Worm (Caenorhabditis elegans) whole organism, L1 larva: ENCODE results near the gene nspa-9.

ENCODE experiments used
- C34B4.2 ChIP-seq: sonication (generic microtip); optimal IDR thresholded peaks from 2 replicates; lab custom pipeline; 2017; ENCODE audit warnings: mild to moderate bottlenecking, missing genetic modification characterization, missing compliant biosample characterization
- Y116A8C.19 ChIP-seq: sonication (generic microtip); optimal IDR thresholded peaks from 2 replicates; lab custom pipeline; 2016; ENCODE audit warnings: missing compliant biosample characterization, missing genetic modification characterization, borderline replicate concordance
- alr-1 ChIP-seq: fragments of 200-800 bp; sonication (Bioruptor generic); optimal IDR thresholded peaks from 2 replicates; lab custom pipeline; 2018; ENCODE audit warnings: borderline replicate concordance, mild to moderate bottlenecking, missing genetic modification characterization, missing compliant biosample characterization
- aly-2 ChIP-seq: fragments of 150-350 bp; optimal IDR thresholded peaks from 2 replicates; lab custom pipeline; 2014; ENCODE audit warnings: missing biosample characterization, missing genetic modification characterization
- ama-1 ChIP-seq: fragments of 150-350 bp; optimal IDR thresholded peaks from 2 replicates; lab custom pipeline; 2014
- blmp-1 ChIP-seq: fragments of 150-350 bp; optimal IDR thresholded peaks from 2 replicates; lab custom pipeline; 2014; ENCODE audit warnings: missing biosample characterization, missing genetic modification characterization
- ceh-8 ChIP-seq: fragments of 200-800 bp; sonication (Bioruptor generic); optimal IDR thresholded peaks from 2 replicates; lab custom pipeline; 2018; ENCODE audit warnings: mild to moderate bottlenecking, missing genetic modification characterization, moderate library complexity, missing compliant biosample characterization
- dpl-1 ChIP-seq, 3 experiments: fragments of 150-350 bp in 2 of 3; sonication (generic microtip) in 1 of 3; optimal IDR thresholded peaks; 2 replicates each; lab custom pipeline; 2014 to 2017; ENCODE audit warnings: missing biosample characterization in 3 of 3, missing genetic modification characterization in 3 of 3, missing genetic modification reagents in 3 of 3
- dsc-1 ChIP-seq: sonication (generic microtip); optimal IDR thresholded peaks from 2 replicates; lab custom pipeline; 2016; ENCODE audit warnings: mild to moderate bottlenecking, missing genetic modification characterization, missing compliant biosample characterization
- efl-1 ChIP-seq, 4 experiments: fragments of 150-350 bp; optimal IDR thresholded peaks in 3 of 4; peaks in 1 of 4; 1 replicate in 1 of 4; 2 replicates in 3 of 4; lab custom pipeline; 2014; ENCODE audit warnings: missing biosample characterization in 2 of 4, missing genetic modification characterization in 2 of 4, missing genetic modification reagents in 2 of 4
- elt-2 ChIP-seq: sonication (generic microtip); optimal IDR thresholded peaks from 2 replicates; lab custom pipeline; 2016; ENCODE audit warnings: missing genetic modification characterization, mild to moderate bottlenecking, inconsistent platforms, missing compliant biosample characterization, missing genetic modification reagents
- ets-5 ChIP-seq: fragments of 200-800 bp; sonication (Bioruptor generic); IDR thresholded peaks from 2 replicates; pipeline ENCODE4 v1.3.6; 2022; ENCODE audit warnings: missing genetic modification characterization, missing compliant biosample characterization
- fkh-4 ChIP-seq: sonication (generic microtip); optimal IDR thresholded peaks from 2 replicates; lab custom pipeline; 2016; ENCODE audit warnings: missing compliant biosample characterization, missing genetic modification characterization, borderline replicate concordance
- fkh-8 ChIP-seq: sonication (generic microtip); optimal IDR thresholded peaks from 2 replicates; lab custom pipeline; 2016; ENCODE audit warnings: mild to moderate bottlenecking, missing genetic modification characterization, missing compliant biosample characterization
- hlh-4 ChIP-seq: sonication (generic microtip); optimal IDR thresholded peaks from 2 replicates; lab custom pipeline; 2016; ENCODE audit warnings: mild to moderate bottlenecking, missing genetic modification characterization, missing compliant biosample characterization
- hpl-2 ChIP-seq: fragments of 150-350 bp; optimal IDR thresholded peaks from 2 replicates; lab custom pipeline; 2014; ENCODE audit warnings: missing biosample characterization, missing genetic modification reagents, missing genetic modification characterization
- lin-13 ChIP-seq: fragments of 150-350 bp; optimal IDR thresholded peaks from 2 replicates; lab custom pipeline; 2014; ENCODE audit warnings: missing biosample characterization, missing genetic modification reagents, missing genetic modification characterization
- lin-14 ChIP-seq: fragments of 200-800 bp; sonication (Bioruptor generic); optimal IDR thresholded peaks from 2 replicates; lab custom pipeline; 2018; ENCODE audit warnings: mild to moderate bottlenecking, missing genetic modification characterization, moderate library complexity, missing compliant biosample characterization
- lin-35 ChIP-seq, 2 experiments: fragments of 150-350 bp; optimal IDR thresholded peaks; 2 replicates each; lab custom pipeline; 2014; ENCODE audit warnings: missing biosample characterization in 2 of 2, missing genetic modification characterization in 2 of 2, missing genetic modification reagents in 2 of 2
- lir-3 ChIP-seq: sonication (generic microtip); optimal IDR thresholded peaks from 2 replicates; lab custom pipeline; 2016; ENCODE audit warnings: mild to moderate bottlenecking, missing genetic modification characterization, moderate library complexity, missing compliant biosample characterization; ENCODE audit not compliant: poor library complexity
- lsy-2 ChIP-seq, 2 experiments: fragments of 150-350 bp; optimal IDR thresholded peaks; 2 replicates each; lab custom pipeline; 2014; ENCODE audit warnings: missing biosample characterization in 2 of 2, missing genetic modification characterization in 2 of 2
- mdl-1 ChIP-seq, 2 experiments: fragments of 150-350 bp; optimal IDR thresholded peaks; 2 replicates each; lab custom pipeline; 2014 to 2017; ENCODE audit warnings: missing biosample characterization in 2 of 2, missing genetic modification characterization in 2 of 2, inconsistent platforms in 1 of 2
- mef-2 ChIP-seq: fragments of 150-350 bp; optimal IDR thresholded peaks from 2 replicates; lab custom pipeline; 2014; ENCODE audit warnings: missing biosample characterization, missing genetic modification characterization
- mep-1 ChIP-seq: fragments of 150-350 bp; optimal IDR thresholded peaks from 2 replicates; lab custom pipeline; 2014; ENCODE audit warnings: missing biosample characterization, missing genetic modification characterization
- nhr-12 ChIP-seq: sonication (generic microtip); optimal IDR thresholded peaks from 2 replicates; lab custom pipeline; 2017; ENCODE audit warnings: missing biosample characterization, missing genetic modification characterization
- nhr-237 ChIP-seq: fragments of 150-350 bp; optimal IDR thresholded peaks from 2 replicates; lab custom pipeline; 2014; ENCODE audit warnings: missing biosample characterization, missing genetic modification characterization
- nhr-28 ChIP-seq: fragments of 150-350 bp; optimal IDR thresholded peaks from 2 replicates; lab custom pipeline; 2014; ENCODE audit warnings: missing biosample characterization, missing genetic modification characterization
- nhr-71 ChIP-seq: sonication (generic microtip); optimal IDR thresholded peaks from 2 replicates; lab custom pipeline; 2016; ENCODE audit warnings: mild to moderate bottlenecking, missing genetic modification characterization, moderate library complexity, missing compliant biosample characterization
- nhr-76 ChIP-seq: sonication (generic microtip); optimal IDR thresholded peaks from 2 replicates; lab custom pipeline; 2017; ENCODE audit warnings: missing biosample characterization, missing genetic modification characterization
- nhr-77 ChIP-seq: fragments of 150-350 bp; optimal IDR thresholded peaks from 2 replicates; lab custom pipeline; 2014; ENCODE audit warnings: missing biosample characterization, missing genetic modification characterization
- nhr-84 ChIP-seq: sonication (generic microtip); optimal IDR thresholded peaks from 2 replicates; lab custom pipeline; 2017; ENCODE audit warnings: missing biosample characterization, missing genetic modification characterization
- nhr-85 ChIP-seq: sonication (generic microtip); peaks from one replicate; lab custom pipeline; 2016; ENCODE audit warnings: missing genetic modification characterization, inconsistent platforms, missing compliant biosample characterization
- nhr-90 ChIP-seq: sonication (generic microtip); optimal IDR thresholded peaks from 2 replicates; lab custom pipeline; 2016; ENCODE audit warnings: mild to moderate bottlenecking, missing genetic modification characterization, missing compliant biosample characterization; ENCODE audit not compliant: poor library complexity
- pag-3 ChIP-seq: sonication (generic microtip); optimal IDR thresholded peaks from 2 replicates; lab custom pipeline; 2017; ENCODE audit warnings: missing genetic modification characterization, mild to moderate bottlenecking, missing compliant biosample characterization, antibody characterized with exemption, borderline replicate concordance; ENCODE audit not compliant: insufficient read depth
- pax-3 ChIP-seq: fragments of 200-800 bp; sonication (Bioruptor generic); optimal IDR thresholded peaks from 2 replicates; lab custom pipeline; 2018; ENCODE audit warnings: mild to moderate bottlenecking, missing genetic modification characterization, moderate library complexity, missing compliant biosample characterization
- pqm-1 ChIP-seq: sonication (generic microtip); optimal IDR thresholded peaks from 3 replicates; lab custom pipeline; 2017; ENCODE audit warnings: missing biosample characterization, missing genetic modification characterization
- rnt-1 ChIP-seq: sonication (generic microtip); optimal IDR thresholded peaks from 2 replicates; lab custom pipeline; 2016; ENCODE audit warnings: mild to moderate bottlenecking, missing genetic modification characterization, moderate library complexity, missing compliant biosample characterization
- skn-1 ChIP-seq: fragments of 150-350 bp; optimal IDR thresholded peaks from 2 replicates; lab custom pipeline; 2014; ENCODE audit warnings: missing biosample characterization, missing genetic modification characterization
- sox-4 ChIP-seq: sonication (generic microtip); optimal IDR thresholded peaks from 2 replicates; lab custom pipeline; 2016; ENCODE audit warnings: missing genetic modification characterization, missing compliant biosample characterization
- sup-37 ChIP-seq: fragments of 200-800 bp; sonication (Bioruptor generic); optimal IDR thresholded peaks from 2 replicates; lab custom pipeline; 2018; ENCODE audit warnings: mild to moderate bottlenecking, missing genetic modification characterization, missing compliant biosample characterization
- swsn-7 ChIP-seq: sonication (generic microtip); optimal IDR thresholded peaks from 2 replicates; lab custom pipeline; 2016; ENCODE audit warnings: missing genetic modification characterization, missing compliant biosample characterization
- tlp-1 ChIP-seq: fragments of 150-350 bp; optimal IDR thresholded peaks from 2 replicates; lab custom pipeline; 2014; ENCODE audit warnings: missing biosample characterization, missing genetic modification characterization
- unc-130 ChIP-seq: fragments of 150-350 bp; optimal IDR thresholded peaks from 2 replicates; lab custom pipeline; 2017; ENCODE audit warnings: missing biosample characterization, missing genetic modification characterization, inconsistent platforms
- unc-86 ChIP-seq: sonication (generic microtip); optimal IDR thresholded peaks from 2 replicates; lab custom pipeline; 2016; ENCODE audit warnings: missing genetic modification characterization, missing compliant biosample characterization
- unc-98 ChIP-seq: fragments of 200-800 bp; sonication (Bioruptor generic); IDR thresholded peaks from 2 replicates; pipeline ENCODE4 v1.3.6; 2022; ENCODE audit warnings: missing genetic modification characterization, missing compliant biosample characterization
- vab-15 ChIP-seq: sonication (generic microtip); optimal IDR thresholded peaks from 2 replicates; lab custom pipeline; 2017; ENCODE audit warnings: missing genotype, mild to moderate bottlenecking, missing genetic modification characterization, missing compliant biosample characterization
- ztf-4 ChIP-seq: fragments of 150-350 bp; optimal IDR thresholded peaks from 2 replicates; lab custom pipeline; 2014; ENCODE audit warnings: missing biosample characterization, missing genetic modification characterization

Gene nspa-9

DNA sequence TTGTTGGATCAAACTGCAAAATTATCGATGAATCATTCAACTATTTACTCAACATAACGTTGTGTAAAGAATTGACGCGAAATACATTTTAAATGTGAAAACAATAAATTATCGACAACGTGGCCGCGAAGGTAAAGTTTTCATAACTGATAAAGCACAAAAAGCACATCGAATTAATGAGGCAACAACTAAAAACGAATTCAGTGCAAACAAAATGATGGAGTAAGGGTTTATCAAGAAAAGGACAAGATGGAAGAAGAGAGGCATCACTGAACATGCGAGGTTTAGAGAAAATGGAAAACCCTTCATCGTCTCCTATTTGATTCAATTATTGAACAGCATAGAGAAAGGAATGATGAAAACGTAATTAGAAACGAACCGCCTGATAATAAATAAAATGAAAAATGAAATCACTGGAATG, 15.1 kb upstream of the nspa-9 start, which contains the start of gene D1053.4 (continued):
- TF ChIP-seq pag-3 (tag; lab: Kevin White, UChicago) (no peak), lin-14 (GFP tag; lab: Kevin White, UChicago) (peak; percentile 68), nhr-71 (peak; percentile 46), pax-3 (tag; lab: Kevin White, UChicago) (no peak)

DNA sequence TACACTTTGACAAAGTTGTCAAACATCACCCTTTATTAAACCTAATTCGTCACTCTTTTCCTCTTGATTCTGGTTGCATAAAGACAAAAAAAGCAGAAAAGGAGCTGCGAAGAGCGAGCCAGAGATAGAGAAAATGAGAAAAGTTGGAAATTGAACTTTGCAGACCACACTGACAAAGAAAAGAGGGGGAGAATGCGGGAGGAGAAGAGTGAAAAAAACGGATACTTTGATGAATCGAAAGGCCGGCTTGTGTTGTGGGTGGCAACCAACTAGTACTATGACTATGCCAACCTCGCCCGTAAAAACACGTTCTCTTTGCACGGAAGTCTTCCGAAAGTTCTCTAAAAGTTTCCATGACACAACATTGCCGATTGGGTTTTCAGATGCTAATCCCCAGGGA, 13.2 kb upstream of the nspa-9 start:
- TF ChIP-seq nhr-84 (no peak), lin-13 (no peak), blmp-1 (tag; lab: Kevin White, UChicago) (peak; percentile 13), hpl-2 (GFP tag; lab: Kevin White, UChicago) (no peak), fkh-8 (tag; lab: Kevin White, UChicago) (peak; percentile 51), Y116A8C.19 (tag; lab: Kevin White, UChicago) (no peak), mep-1 (peak; percentile 2), unc-98 (no peak), nhr-28 (tag; lab: Kevin White, UChicago) (no peak), elt-2 (no peak), nhr-237 (no peak), vab-15 (tag; lab: Kevin White, UChicago) (no peak), rnt-1 (tag; lab: Kevin White, UChicago) (peak; percentile 6), pqm-1 (tag; lab: Kevin White, UChicago) (no peak), fkh-4 (tag; lab: Kevin White, UChicago) (no peak), lsy-2 (tag; optimal IDR thresholded peaks at IDR 0.05; lab: Kevin White, UChicago) (no peak), sup-37 (GFP tag; lab: Kevin White, UChicago) (no peak), unc-86 (tag; lab: Kevin White, UChicago) (no peak), C34B4.2 (tag; lab: Kevin White, UChicago) (no peak), pax-3 (tag; lab: Kevin White, UChicago) (no peak), lin-14 (GFP tag; lab: Kevin White, UChicago) (peak; percentile 54), swsn-7 (tag; lab: Kevin White, UChicago) (no peak), ztf-4 (no peak), lin-35 (GFP tag; optimal IDR thresholded peaks at IDR 0.05; lab: Kevin White, UChicago) (no peak), sox-4 (tag; lab: Kevin White, UChicago) (no peak), pag-3 (tag; lab: Kevin White, UChicago) (no peak), nhr-90 (no peak), tlp-1 (no peak), aly-2 (tag; lab: Kevin White, UChicago) (no peak), efl-1 (optimal IDR thresholded peaks at IDR 0.05; lab: Kevin White, UChicago) (no peak), efl-1 (GFP tag; optimal IDR thresholded peaks at IDR 0.05 in 1 of 2; lab: Kevin White, UChicago) (no peak)

DNA sequence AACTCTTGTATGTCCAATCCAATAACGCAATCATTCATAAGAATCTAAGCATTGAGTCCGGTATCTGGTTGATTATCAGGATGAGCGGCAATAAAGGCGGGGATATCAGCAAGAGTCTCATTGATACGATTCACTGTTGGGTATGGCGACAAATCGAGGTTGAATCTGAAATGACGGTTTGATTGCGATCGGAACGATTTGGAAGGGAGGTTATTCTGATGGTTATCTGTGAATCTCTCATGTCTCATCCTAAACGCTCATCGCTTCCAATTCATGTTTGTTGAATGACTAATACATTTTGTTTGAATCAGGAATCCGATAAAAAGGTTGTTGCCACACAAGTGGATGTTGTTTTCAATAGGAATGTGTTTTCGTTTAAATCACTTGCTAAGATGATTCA, 12.4 kb upstream of the nspa-9 start:
- TF ChIP-seq nhr-76 (no peak), blmp-1 (tag; lab: Kevin White, UChicago) (peak; percentile 26), lin-14 (GFP tag; lab: Kevin White, UChicago) (peak; percentile 55), nhr-85 (tag; lab: Kevin White, UChicago) (peak; percentile 77)

DNA sequence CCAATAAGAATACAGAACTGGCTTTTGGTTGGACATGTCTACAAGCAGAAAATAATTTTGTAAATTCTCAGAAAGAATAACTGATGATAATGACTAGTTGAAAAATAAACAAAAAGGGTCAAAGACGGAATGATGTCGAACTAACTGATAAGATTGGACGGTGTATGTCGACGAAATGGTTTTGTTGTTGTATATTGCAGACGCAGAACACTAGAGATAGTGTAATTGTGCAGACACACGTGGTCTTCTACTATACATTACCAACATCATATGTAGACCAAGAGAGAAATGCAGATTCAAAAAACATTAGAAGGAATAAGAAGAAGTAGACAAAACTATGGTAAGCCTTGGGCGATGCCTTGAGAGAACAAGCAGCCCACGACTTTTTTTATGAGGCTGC, 11.1 kb upstream of the nspa-9 start, which contains the start of the genes gst-42 and D1053.2:
Gene gst-42 (minus strand): TSS at position 176 of the 400 bp plus-strand sequence.
Gene D1053.2 (plus strand): TSS at position 391 of the 400 bp plus-strand sequence.
- TF ChIP-seq hlh-4 (tag; lab: Kevin White, UChicago) (no peak), mef-2 (no peak), mdl-1 (tag; optimal IDR thresholded peaks at IDR 0.05; lab: Kevin White, UChicago) (peak in 1 of 2 experiments; percentile 86), skn-1 (no peak), nhr-12 (tag; lab: Kevin White, UChicago) (no peak), ets-5 (GFP tag; lab: Robert Waterston, UW) (no peak), nhr-77 (no peak), alr-1 (tag; lab: Kevin White, UChicago) (no peak), pag-3 (tag; lab: Kevin White, UChicago) (no peak), vab-15 (tag; lab: Kevin White, UChicago) (peak; percentile 28), dsc-1 (tag; lab: Kevin White, UChicago) (no peak), nhr-76 (no peak), lir-3 (tag; lab: Kevin White, UChicago) (no peak), lin-14 (GFP tag; lab: Kevin White, UChicago) (peak; percentile 80), ama-1 (lab: Kevin White, UChicago) (no peak), unc-130 (peak; percentile 47), ztf-4 (no peak), ceh-8 (GFP tag; lab: Kevin White, UChicago) (no peak), elt-2 (peak; percentile 93), dpl-1 (GFP tag; optimal IDR thresholded peaks at IDR 0.05; lab: Kevin White, UChicago) (peak in 1 of 3 experiments; percentile 7)
